Worm (Caenorhabditis elegans) whole organism, late embryonic: ENCODE results near the gene C35C5.10.

Source experiments
- F13H6.1 ChIP-seq: sonication (generic microtip); optimal IDR thresholded peaks from 2 replicates; lab custom pipeline; 2016; ENCODE audit warnings: missing genetic modification characterization, missing compliant biosample characterization
- K02D7.2 ChIP-seq: sonication (generic microtip); optimal IDR thresholded peaks from 2 replicates; lab custom pipeline; 2017; ENCODE audit warnings: mild to moderate bottlenecking, missing genetic modification characterization, missing compliant biosample characterization
- T23F11.4 ChIP-seq: fragments of 200-800 bp; sonication (Bioruptor generic); optimal IDR thresholded peaks from 2 replicates; lab custom pipeline; 2018; ENCODE audit warnings: mild to moderate bottlenecking, missing genetic modification characterization, missing compliant biosample characterization
- Y22D7AL.16 ChIP-seq: sonication (generic microtip); optimal IDR thresholded peaks from 2 replicates; lab custom pipeline; 2016; ENCODE audit warnings: missing genetic modification characterization, missing compliant biosample characterization
- ahr-1 ChIP-seq: sonication (generic microtip); optimal IDR thresholded peaks from 2 replicates; lab custom pipeline; 2016; ENCODE audit warnings: missing genetic modification characterization, missing compliant biosample characterization
- ama-1 ChIP-seq: fragments of 150-350 bp; optimal IDR thresholded peaks from 2 replicates; lab custom pipeline; 2014
- ceh-19 ChIP-seq: fragments of 200-800 bp; sonication (Bioruptor generic); optimal IDR thresholded peaks from 2 replicates; lab custom pipeline; 2018; ENCODE audit warnings: mild to moderate bottlenecking, missing genetic modification characterization, missing compliant biosample characterization
- ceh-24 ChIP-seq: sonication (generic microtip); optimal IDR thresholded peaks from 2 replicates; lab custom pipeline; 2016; ENCODE audit warnings: mild to moderate bottlenecking, missing genetic modification characterization, missing compliant biosample characterization
- ceh-30 ChIP-seq: fragments of 150-350 bp; optimal IDR thresholded peaks from 2 replicates; lab custom pipeline; 2014; ENCODE audit warnings: missing biosample characterization, missing genetic modification characterization
- ceh-31 ChIP-seq: sonication (generic microtip); optimal IDR thresholded peaks from 2 replicates; lab custom pipeline; 2016; ENCODE audit warnings: missing genetic modification characterization, missing compliant biosample characterization
- ceh-45 ChIP-seq: fragments of 200-800 bp; sonication (Bioruptor generic); IDR thresholded peaks from 2 replicates; pipeline ENCODE4 v1.3.6; 2022; ENCODE audit warnings: missing genetic modification reagents, missing genetic modification characterization, missing compliant biosample characterization
- ceh-48 ChIP-seq: sonication (generic microtip); optimal IDR thresholded peaks from 2 replicates; lab custom pipeline; 2016; ENCODE audit warnings: missing genetic modification characterization, inconsistent platforms, missing compliant biosample characterization
- ceh-6 ChIP-seq: fragments of 200-800 bp; sonication (Bioruptor generic); optimal IDR thresholded peaks from 2 replicates; lab custom pipeline; 2018; ENCODE audit warnings: mild to moderate bottlenecking, missing genetic modification characterization, missing compliant biosample characterization
- ceh-9 ChIP-seq: sonication (generic microtip); optimal IDR thresholded peaks from 2 replicates; lab custom pipeline; 2016; ENCODE audit warnings: mild to moderate bottlenecking, missing genetic modification characterization, inconsistent platforms, missing compliant biosample characterization
- che-1 ChIP-seq: sonication (generic microtip); optimal IDR thresholded peaks from 2 replicates; lab custom pipeline; 2016; ENCODE audit warnings: mild to moderate bottlenecking, missing genetic modification characterization, missing compliant biosample characterization
- dmd-4 ChIP-seq: sonication (generic microtip); optimal IDR thresholded peaks from 2 replicates; lab custom pipeline; 2016; ENCODE audit warnings: borderline replicate concordance, missing genetic modification characterization, missing compliant biosample characterization
- dve-1 ChIP-seq: sonication (generic microtip); optimal IDR thresholded peaks from 2 replicates; lab custom pipeline; 2017; ENCODE audit warnings: antibody characterized with exemption, mild to moderate bottlenecking, missing genetic modification characterization, missing compliant biosample characterization
- elt-2 ChIP-seq: sonication (generic microtip); optimal IDR thresholded peaks from 2 replicates; lab custom pipeline; 2016; ENCODE audit warnings: missing genetic modification reagents, missing genetic modification characterization, missing compliant biosample characterization
- elt-4 ChIP-seq: sonication (generic microtip); optimal IDR thresholded peaks from 2 replicates; lab custom pipeline; 2016; ENCODE audit warnings: missing genetic modification characterization, missing compliant biosample characterization
- ets-4 ChIP-seq: sonication (generic microtip); optimal IDR thresholded peaks from 2 replicates; lab custom pipeline; 2016; ENCODE audit warnings: missing genetic modification characterization, missing compliant biosample characterization
- eyg-1 ChIP-seq: sonication (generic microtip); optimal IDR thresholded peaks from 2 replicates; lab custom pipeline; 2016; ENCODE audit warnings: missing genotype, missing genetic modification characterization, missing compliant biosample characterization
- fax-1 ChIP-seq: sonication (generic microtip); optimal IDR thresholded peaks from 2 replicates; lab custom pipeline; 2016; ENCODE audit warnings: missing genotype, missing genetic modification characterization, missing compliant biosample characterization
- gmeb-2 ChIP-seq: sonication (generic microtip); optimal IDR thresholded peaks from 2 replicates; lab custom pipeline; 2016; ENCODE audit warnings: missing genetic modification characterization, inconsistent platforms, missing compliant biosample characterization
- hlh-13 ChIP-seq: fragments of 200-800 bp; sonication (Bioruptor generic); optimal IDR thresholded peaks from 2 replicates; lab custom pipeline; 2018; ENCODE audit warnings: mild to moderate bottlenecking, missing genetic modification characterization, missing compliant biosample characterization
- hlh-30 ChIP-seq: sonication (generic microtip); optimal IDR thresholded peaks from 2 replicates; lab custom pipeline; 2017; ENCODE audit warnings: antibody characterized with exemption, missing genetic modification characterization, missing compliant biosample characterization; ENCODE audit not compliant: insufficient read depth
- hlh-6 ChIP-seq: sonication (generic microtip); optimal IDR thresholded peaks from 2 replicates; lab custom pipeline; 2016; ENCODE audit warnings: missing genotype, missing genetic modification characterization, missing compliant biosample characterization
- hlh-8 ChIP-seq: sonication (generic microtip); optimal IDR thresholded peaks from 2 replicates; lab custom pipeline; 2016; ENCODE audit warnings: missing genotype, missing genetic modification characterization, missing compliant biosample characterization
- lim-6 ChIP-seq: sonication (generic microtip); optimal IDR thresholded peaks from 2 replicates; lab custom pipeline; 2016; ENCODE audit warnings: missing genetic modification characterization, missing compliant biosample characterization
- lin-11 ChIP-seq: fragments of 200-800 bp; sonication (Bioruptor generic); optimal IDR thresholded peaks from 2 replicates; lab custom pipeline; 2018; ENCODE audit warnings: mild to moderate bottlenecking, missing genetic modification characterization, missing compliant biosample characterization
- madf-2 ChIP-seq: sonication (generic microtip); optimal IDR thresholded peaks from 2 replicates; lab custom pipeline; 2017; ENCODE audit warnings: missing genetic modification characterization, missing compliant biosample characterization
- nfya-1 ChIP-seq: sonication (generic microtip); optimal IDR thresholded peaks from 2 replicates; lab custom pipeline; 2017; ENCODE audit warnings: missing genetic modification characterization, mild to moderate bottlenecking, missing compliant biosample characterization, antibody characterized with exemption, moderate library complexity
- nhr-232 ChIP-seq: sonication (generic microtip); optimal IDR thresholded peaks from 2 replicates; lab custom pipeline; 2016; ENCODE audit warnings: missing genetic modification characterization, missing compliant biosample characterization
- odd-2 ChIP-seq: sonication (generic microtip); optimal IDR thresholded peaks from 2 replicates; lab custom pipeline; 2017; ENCODE audit warnings: antibody characterized with exemption, mild to moderate bottlenecking, missing genetic modification characterization, missing compliant biosample characterization
- pax-1 ChIP-seq: fragments of 150-350 bp; optimal IDR thresholded peaks from 2 replicates; lab custom pipeline; 2014; ENCODE audit warnings: missing biosample characterization, missing genetic modification characterization
- pha-2 ChIP-seq: sonication (generic microtip); optimal IDR thresholded peaks from 2 replicates; lab custom pipeline; 2017; ENCODE audit warnings: mild to moderate bottlenecking, missing genetic modification characterization, missing compliant biosample characterization
- pqm-1 ChIP-seq: sonication (generic microtip); optimal IDR thresholded peaks from 2 replicates; lab custom pipeline; 2016; ENCODE audit warnings: missing genetic modification characterization, missing compliant biosample characterization
- ref-2 ChIP-seq: sonication (generic microtip); optimal IDR thresholded peaks from 2 replicates; lab custom pipeline; 2016; ENCODE audit warnings: missing genetic modification characterization, missing compliant biosample characterization
- rnt-1 ChIP-seq: sonication (generic microtip); optimal IDR thresholded peaks from 2 replicates; lab custom pipeline; 2016; ENCODE audit warnings: missing genetic modification characterization, missing compliant biosample characterization
- sdc-2 ChIP-seq: sonication (generic microtip); optimal IDR thresholded peaks from 2 replicates; lab custom pipeline; 2016; ENCODE audit warnings: missing genotype, missing genetic modification characterization, missing compliant biosample characterization
- sox-2 ChIP-seq: fragments of 200-800 bp; sonication (Bioruptor generic); IDR thresholded peaks from 2 replicates; pipeline ENCODE4 v1.3.6; 2022; ENCODE audit warnings: missing genetic modification reagents, missing genetic modification characterization, missing compliant biosample characterization
- tbx-2 ChIP-seq: sonication (generic microtip); optimal IDR thresholded peaks from 2 replicates; lab custom pipeline; 2016; ENCODE audit warnings: missing genetic modification characterization, missing compliant biosample characterization
- tbx-7 ChIP-seq: sonication (generic microtip); optimal IDR thresholded peaks from 2 replicates; lab custom pipeline; 2016; ENCODE audit warnings: missing genotype, missing genetic modification characterization, missing compliant biosample characterization
- ttx-3 ChIP-seq: sonication (generic microtip); optimal IDR thresholded peaks from 2 replicates; lab custom pipeline; 2016; ENCODE audit warnings: missing genetic modification reagents, missing genetic modification characterization, missing compliant biosample characterization
- unc-42 ChIP-seq: sonication (generic microtip); optimal IDR thresholded peaks from 2 replicates; lab custom pipeline; 2016; ENCODE audit warnings: missing genotype, missing genetic modification characterization, missing compliant biosample characterization

Gene C35C5.10

DNA sequence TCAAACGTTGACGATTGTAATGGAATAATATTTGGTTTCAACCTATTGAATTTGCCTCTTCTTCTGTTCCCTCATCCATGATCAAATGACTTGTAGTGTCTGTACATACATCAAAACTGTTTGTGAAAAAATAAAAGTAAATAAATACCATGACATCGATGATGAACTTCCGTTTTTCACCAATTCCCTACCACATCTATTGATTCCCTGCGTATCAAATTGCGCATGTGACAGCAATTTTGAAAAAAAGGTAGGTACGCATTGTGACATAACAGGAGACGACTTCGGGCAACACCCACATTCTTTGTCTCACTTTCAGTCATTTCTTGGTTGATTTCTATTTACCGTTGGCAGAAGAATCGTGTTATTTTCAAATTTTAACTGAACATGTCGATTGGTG is 19.6 kb upstream of the C35C5.10 start, which contains the start of gene C35C5.9 (continued):
- TF ChIP-seq sdc-2 (no peak), tbx-7 (no peak), fax-1 (tag; lab: Kevin White, UChicago) (no peak), lin-11 (no peak)
- TF ChIP-seq, all 69 proteins: peak for 0

- TF ChIP-seq eyg-1 (tag; lab: Kevin White, UChicago) (no peak), F13H6.1 (tag; lab: Kevin White, UChicago) (no peak), che-1 (tag; lab: Kevin White, UChicago) (no peak), lin-11 (no peak), ceh-48 (tag; lab: Kevin White, UChicago) (no peak)
Observed at ce11 chrX:11537240-11537764, 18.7 kb upstream of the C35C5.10 start, which contains the start of gene gcp-2.2. Gene gcp-2.2, plus strand, starts transcription at chrX:11537714.

ce11 chrX:11541690-11542089 is 14.4 kb upstream of the C35C5.10 start:
- TF ChIP-seq ttx-3 (tag; lab: Kevin White, UChicago) (no peak), elt-4 (no peak), lim-6 (tag; lab: Kevin White, UChicago) (no peak), hlh-30 (tag; lab: Kevin White, UChicago) (no peak), pax-1 (tag; lab: Kevin White, UChicago) (no peak), ceh-19 (no peak), pha-2 (no peak), ceh-24 (tag; lab: Kevin White, UChicago) (no peak), hlh-8 (tag; lab: Kevin White, UChicago) (no peak)

ce11 chrX:11546445-11547275 is 9.4 kb upstream of the C35C5.10 start, which contains the start of gene selt-1.1:
Gene selt-1.1, minus strand, starts transcription at chrX:11546495.
- peak; percentile 13 for TF ChIP-seq madf-2 (tag; lab: Kevin White, UChicago)
- no peak for TF ChIP-seq lim-6 (tag; lab: Kevin White, UChicago)
- no peak for TF ChIP-seq odd-2
- TF ChIP-seq unc-42, result no peak
- TF ChIP-seq ets-4 (tag; lab: Kevin White, UChicago), result no peak
- TF ChIP-seq ceh-45, result no peak
- TF ChIP-seq pqm-1 (tag; lab: Kevin White, UChicago), result no peak
- TF ChIP-seq ama-1 (lab: Kevin White, UChicago), result no peak
- peak; percentile 51 for TF ChIP-seq elt-2 (tag; lab: Kevin White, UChicago)
- TF ChIP-seq sdc-2, result no peak
- TF ChIP-seq T23F11.4, result no peak
- TF ChIP-seq ceh-31 (tag; lab: Kevin White, UChicago), result peak; percentile 85
- no peak for TF ChIP-seq gmeb-2 (tag; lab: Kevin White, UChicago)
- TF ChIP-seq hlh-8 (tag; lab: Kevin White, UChicago), result no peak
- no peak for TF ChIP-seq ahr-1
- TF ChIP-seq tbx-7, result no peak
- TF ChIP-seq sox-2 (GFP tag; lab: Robert Waterston, UW), result no peak
- no peak for TF ChIP-seq pax-1 (tag; lab: Kevin White, UChicago)
- TF ChIP-seq ceh-9 (tag; lab: Kevin White, UChicago), result no peak
- TF ChIP-seq dmd-4 (tag; lab: Kevin White, UChicago), result no peak
- TF ChIP-seq hlh-13 (GFP tag; lab: Kevin White, UChicago), result no peak
- peak; percentile 57 for TF ChIP-seq nfya-1 (tag; lab: Kevin White, UChicago)
- no peak for TF ChIP-seq hlh-6
- TF ChIP-seq rnt-1 (tag; lab: Kevin White, UChicago), result peak; percentile 43
- TF ChIP-seq dve-1 (tag; lab: Kevin White, UChicago), result no peak
- TF ChIP-seq Y22D7AL.16 (tag; lab: Kevin White, UChicago), result no peak
- TF ChIP-seq nhr-232 (tag; lab: Kevin White, UChicago), result no peak
- TF ChIP-seq che-1 (tag; lab: Kevin White, UChicago), result no peak
- TF ChIP-seq elt-4, result no peak
- TF ChIP-seq tbx-2 (tag; lab: Kevin White, UChicago), result peak; percentile 67
- no peak for TF ChIP-seq ceh-30
- TF ChIP-seq K02D7.2 (tag; lab: Kevin White, UChicago), result no peak
- peak; percentile 64 for TF ChIP-seq ref-2 (tag; lab: Kevin White, UChicago)
- TF ChIP-seq pha-2, result no peak
- peak; percentile 2 for TF ChIP-seq eyg-1 (tag; lab: Kevin White, UChicago)
- no peak for TF ChIP-seq ceh-6 (GFP tag; lab: Kevin White, UChicago)
